Fruit fly (Drosophila melanogaster) whole organism, embryonic: ENCODE measurements around the gene CG33557.

Experiments used
- ATbp ChIP-seq: fragments of 200-800 bp; sonication (Bioruptor generic); optimal IDR thresholded peaks from 2 replicates; lab custom pipeline; 2017; ENCODE audit warnings: missing biosample characterization, mild to moderate bottlenecking, missing genetic modification characterization, missing genetic modification reagents
- Antp ChIP-seq: fragments of 200-800 bp; sonication (Bioruptor generic); optimal IDR thresholded peaks from 3 replicates; lab custom pipeline; 2016; ENCODE audit warnings: missing biosample characterization, missing genetic modification characterization
- Atf-2 ChIP-seq: fragments of 200-800 bp; sonication (Bioruptor generic); optimal IDR thresholded peaks from 2 replicates; lab custom pipeline; 2016; ENCODE audit warnings: missing biosample characterization, missing genetic modification characterization
- Atf3 ChIP-seq: fragments of 200-800 bp; sonication (Bioruptor generic); optimal IDR thresholded peaks from 3 replicates; lab custom pipeline; 2016; ENCODE audit warnings: missing biosample characterization, missing genetic modification characterization
- BtbVII ChIP-seq: fragments of 200-800 bp; sonication (Bioruptor generic); optimal IDR thresholded peaks from 3 replicates; lab custom pipeline; 2017; ENCODE audit warnings: missing biosample characterization, mild to moderate bottlenecking, missing genetic modification characterization
- Bteb2 ChIP-seq: fragments of 200-800 bp; sonication (Bioruptor generic); optimal IDR thresholded peaks from 2 replicates; lab custom pipeline; 2016; ENCODE audit warnings: missing biosample characterization, missing genetic modification characterization
- CG10366 ChIP-seq: fragments of 200-800 bp; sonication (Bioruptor generic); IDR thresholded peaks from 2 replicates; pipeline ENCODE4 v1.3.6; 2022; ENCODE audit warnings: missing biosample characterization, missing genetic modification characterization
- CG11723 ChIP-seq: fragments of 200-800 bp; sonication (Bioruptor generic); optimal IDR thresholded peaks from 2 replicates; lab custom pipeline; 2017; ENCODE audit warnings: missing biosample characterization, mild to moderate bottlenecking, missing genetic modification characterization
- CG12744 ChIP-seq: fragments of 200-800 bp; sonication (Bioruptor generic); optimal IDR thresholded peaks from 2 replicates; lab custom pipeline; 2016; ENCODE audit warnings: missing biosample characterization, missing genetic modification characterization
- CG13123 ChIP-seq: fragments of 200-800 bp; sonication (Bioruptor generic); optimal IDR thresholded peaks from 2 replicates; lab custom pipeline; 2016; ENCODE audit warnings: missing biosample characterization, missing genetic modification characterization
- CG13424 ChIP-seq: fragments of 200-800 bp; sonication (Bioruptor generic); optimal IDR thresholded peaks from 2 replicates; lab custom pipeline; 2019; ENCODE audit warnings: missing biosample characterization, mild to moderate bottlenecking, missing genetic modification characterization, moderate library complexity
- CG14014 ChIP-seq: fragments of 200-800 bp; sonication (Bioruptor generic); IDR thresholded peaks from 2 replicates; pipeline ENCODE4 v1.3.6; 2022; ENCODE audit warnings: missing biosample characterization, missing genetic modification characterization
- CG14667 ChIP-seq: fragments of 200-800 bp; sonication (Bioruptor generic); IDR thresholded peaks from 2 replicates; pipeline ENCODE4 v1.3.6; 2022; ENCODE audit warnings: missing biosample characterization, missing genetic modification characterization
- CG14710 ChIP-seq: fragments of 200-800 bp; sonication (Bioruptor generic); optimal IDR thresholded peaks from 3 replicates; lab custom pipeline; 2019; ENCODE audit warnings: missing biosample characterization, mild to moderate bottlenecking, missing genetic modification characterization, moderate library complexity
- CG15073 ChIP-seq: fragments of 200-800 bp; sonication (Bioruptor generic); optimal IDR thresholded peaks from 2 replicates; lab custom pipeline; 2016; ENCODE audit warnings: missing biosample characterization, missing genetic modification characterization
- CG1603 ChIP-seq: fragments of 200-800 bp; sonication (Bioruptor generic); optimal IDR thresholded peaks from 2 replicates; lab custom pipeline; 2019; ENCODE audit warnings: missing biosample characterization, mild to moderate bottlenecking, missing genetic modification characterization, moderate library complexity
- CG16863 ChIP-seq: fragments of 200-800 bp; sonication (Bioruptor generic); optimal IDR thresholded peaks from 3 replicates; lab custom pipeline; 2016; ENCODE audit warnings: missing biosample characterization, missing genetic modification characterization
- CG17829 ChIP-seq: fragments of 200-800 bp; optimal IDR thresholded peaks from 2 replicates; lab custom pipeline; 2019; ENCODE audit warnings: missing biosample characterization, mild to moderate bottlenecking, missing genetic modification characterization, moderate library complexity
- CG18476 ChIP-seq: fragments of 200-800 bp; sonication (Bioruptor generic); optimal IDR thresholded peaks from 2 replicates; lab custom pipeline; 2016; ENCODE audit warnings: missing biosample characterization, mild to moderate bottlenecking, missing genetic modification characterization
- CG2120 ChIP-seq: fragments of 200-800 bp; sonication (Bioruptor generic); optimal IDR thresholded peaks from 3 replicates; lab custom pipeline; 2016; ENCODE audit warnings: missing biosample characterization, missing genetic modification characterization
- CG2678 ChIP-seq: fragments of 200-800 bp; sonication (Bioruptor generic); optimal IDR thresholded peaks from 3 replicates; lab custom pipeline; 2019; ENCODE audit warnings: missing biosample characterization, mild to moderate bottlenecking, missing genetic modification characterization, moderate library complexity
- CG30403 ChIP-seq: fragments of 200-800 bp; sonication (Bioruptor generic); optimal IDR thresholded peaks from 3 replicates; lab custom pipeline; 2016; ENCODE audit warnings: missing biosample characterization, missing genetic modification characterization
- CG32532 ChIP-seq: fragments of 200-800 bp; sonication (Bioruptor generic); IDR thresholded peaks from 2 replicates; pipeline ENCODE4 v1.3.6; 2022; ENCODE audit warnings: missing biosample characterization, missing genetic modification characterization
- CG7786 ChIP-seq: fragments of 200-800 bp; sonication (Bioruptor generic); optimal IDR thresholded peaks from 2 replicates; lab custom pipeline; 2016; ENCODE audit warnings: missing biosample characterization, missing genetic modification characterization
- CG8924 ChIP-seq: fragments of 200-800 bp; optimal IDR thresholded peaks from 3 replicates; lab custom pipeline; 2019; ENCODE audit warnings: missing biosample characterization, mild to moderate bottlenecking, missing genetic modification characterization, moderate library complexity
- CG8944 ChIP-seq: fragments of 200-800 bp; sonication (Bioruptor generic); optimal IDR thresholded peaks from 3 replicates; lab custom pipeline; 2016; ENCODE audit warnings: missing biosample characterization, missing genetic modification characterization
- Dfd ChIP-seq, 2 experiments: fragments of >200 bp; optimal IDR thresholded peaks; 2 replicates each; lab custom pipeline; 2017; ENCODE audit warnings: missing biosample characterization in 2 of 2, missing genetic modification characterization in 2 of 2
- Mad ChIP-seq: fragments of 200-800 bp; sonication (Bioruptor generic); optimal IDR thresholded peaks from 2 replicates; lab custom pipeline; 2016; ENCODE audit warnings: missing biosample characterization, missing genetic modification characterization
- Oli ChIP-seq: fragments of 200-800 bp; sonication (Bioruptor generic); optimal IDR thresholded peaks from 2 replicates; lab custom pipeline; 2018; ENCODE audit warnings: missing biosample characterization, mild to moderate bottlenecking, missing genetic modification characterization, moderate library complexity
- ase ChIP-seq: fragments of 200-800 bp; sonication (Bioruptor generic); IDR thresholded peaks from 3 replicates; pipeline ENCODE4 v1.3.6; 2022; ENCODE audit warnings: missing biosample characterization, missing genetic modification characterization
- bab2 ChIP-seq: fragments of 200-800 bp; sonication (Bioruptor generic); optimal IDR thresholded peaks from 2 replicates; lab custom pipeline; 2016; ENCODE audit warnings: missing biosample characterization, missing genetic modification characterization
- br ChIP-seq: fragments of >200 bp; optimal IDR thresholded peaks from 2 replicates; lab custom pipeline; 2017
- cad ChIP-seq: fragments of >200 bp; optimal IDR thresholded peaks from 2 replicates; lab custom pipeline; 2017; ENCODE audit warnings: missing biosample characterization, missing genetic modification characterization
- disco-r ChIP-seq: fragments of 200-800 bp; sonication (Bioruptor generic); optimal IDR thresholded peaks from 2 replicates; lab custom pipeline; 2016; ENCODE audit warnings: missing biosample characterization, missing genetic modification characterization
- dm ChIP-seq: fragments of 200-800 bp; sonication (Bioruptor generic); optimal IDR thresholded peaks from 3 replicates; lab custom pipeline; 2016; ENCODE audit warnings: missing biosample characterization, missing genetic modification characterization
- ftz-f1 ChIP-seq: fragments of 200-800 bp; sonication (Bioruptor generic); optimal IDR thresholded peaks from 2 replicates; lab custom pipeline; 2016; ENCODE audit warnings: missing biosample characterization, missing genetic modification characterization
- fu2 ChIP-seq: fragments of 200-800 bp; sonication (Bioruptor generic); optimal IDR thresholded peaks from 2 replicates; lab custom pipeline; 2016; ENCODE audit warnings: missing biosample characterization, missing genetic modification characterization
- her ChIP-seq: fragments of 200-800 bp; sonication (Bioruptor generic); optimal IDR thresholded peaks from 2 replicates; lab custom pipeline; 2016; ENCODE audit warnings: missing biosample characterization, missing genetic modification characterization
- ind ChIP-seq: fragments of 200-800 bp; sonication (Bioruptor generic); optimal IDR thresholded peaks from 3 replicates; lab custom pipeline; 2016; ENCODE audit warnings: missing biosample characterization, missing genetic modification characterization
- inv ChIP-seq: fragments of 200-800 bp; sonication (Bioruptor generic); IDR thresholded peaks from 2 replicates; pipeline ENCODE4 v1.3.6; 2022; ENCODE audit warnings: missing biosample characterization, missing genetic modification characterization; ENCODE audit not compliant: partially characterized antibody
- lmd ChIP-seq: fragments of 200-800 bp; sonication (Bioruptor generic); IDR thresholded peaks from 2 replicates; pipeline ENCODE4 v1.3.6; 2022; ENCODE audit warnings: missing biosample characterization, missing genetic modification characterization
- nmo ChIP-seq: fragments of 200-800 bp; sonication (Bioruptor generic); optimal IDR thresholded peaks from 2 replicates; lab custom pipeline; 2018; ENCODE audit warnings: missing biosample characterization, mild to moderate bottlenecking, missing genetic modification characterization, moderate library complexity
- nom ChIP-seq: fragments of 200-800 bp; sonication (Bioruptor generic); optimal IDR thresholded peaks from 2 replicates; lab custom pipeline; 2017; ENCODE audit warnings: missing biosample characterization, missing genetic modification characterization, mild to moderate bottlenecking, moderate library complexity, missing genetic modification reagents
- pum ChIP-seq: fragments of 200-800 bp; sonication (Bioruptor generic); optimal IDR thresholded peaks from 2 replicates; lab custom pipeline; 2016; ENCODE audit warnings: missing biosample characterization, missing genetic modification characterization
- seq ChIP-seq: fragments of 200-800 bp; sonication (Bioruptor generic); IDR thresholded peaks from 2 replicates; pipeline ENCODE4 v1.3.6; 2022; ENCODE audit warnings: missing biosample characterization, missing genetic modification characterization
- tin ChIP-seq: fragments of 200-800 bp; sonication (Bioruptor generic); optimal IDR thresholded peaks from 3 replicates; lab custom pipeline; 2016; ENCODE audit warnings: missing biosample characterization, missing genetic modification characterization
- tup ChIP-seq: fragments of 200-800 bp; sonication (Bioruptor generic); optimal IDR thresholded peaks from 2 replicates; lab custom pipeline; 2016; ENCODE audit warnings: missing biosample characterization, mild to moderate bottlenecking, missing genetic modification characterization, moderate library complexity
- usp ChIP-seq: fragments of >200 bp; optimal IDR thresholded peaks from 2 replicates; lab custom pipeline; 2017; ENCODE audit warnings: missing biosample characterization, missing genetic modification characterization
- vvl ChIP-seq: fragments of 200-800 bp; sonication (Bioruptor generic); IDR thresholded peaks from 2 replicates; pipeline ENCODE4 v1.3.6; 2022; ENCODE audit warnings: missing biosample characterization, missing genetic modification characterization
- zfh1 ChIP-seq: fragments of 200-800 bp; sonication (Bioruptor generic); IDR thresholded peaks from 3 replicates; pipeline ENCODE4 v1.3.6; 2022; ENCODE audit warnings: missing biosample characterization, missing genetic modification characterization

The CG33557 gene

dm6 chrX:9993427-9994218 lies 15.4 kb upstream of the CG33557 start (continued):
- no peak for TF ChIP-seq CG11723 (GFP tag; lab: Kevin White, UChicago)
- TF ChIP-seq BtbVII: no peak
- 0 out of 2 replicates have a peak, but pooled peaks have one; percentile 11 for TF ChIP-seq seq (GFP tag; lab: Robert Waterston, UW)
- 0 out of 2 replicates have a peak, but pooled peaks have one; percentile 26 for TF ChIP-seq CG32532 (GFP tag; lab: Robert Waterston, UW)
- peak; percentile 15 for TF ChIP-seq Oli
- peak; percentile 64 for TF ChIP-seq CG18476 (GFP tag; lab: Kevin White, UChicago)
- no peak for TF ChIP-seq CG16863 (GFP tag; lab: Kevin White, UChicago)
- peak; percentile 4 for TF ChIP-seq bab2 (GFP tag; lab: Kevin White, UChicago)
- peak; percentile 35 for TF ChIP-seq CG2678 (tag; lab: Kevin White, UChicago)
- TF ChIP-seq ase (GFP tag; lab: Robert Waterston, UW): 0 out of 3 replicates have a peak, but pooled peaks have one; percentile 15
- peak; percentile 12 for TF ChIP-seq CG13424 (tag; lab: Kevin White, UChicago)
- peak; percentile 18 for TF ChIP-seq ind
- TF ChIP-seq CG1603: peak; percentile 9
- no peak for TF ChIP-seq dm (GFP tag; lab: Kevin White, UChicago)
- peak; percentile 57 for TF ChIP-seq nom (GFP tag; lab: Kevin White, UChicago)
- TF ChIP-seq ftz-f1: no peak
- peak; percentile 52; the same call in 1 of the 2 replicates for TF ChIP-seq lmd (GFP tag; lab: Robert Waterston, UW)
- TF ChIP-seq CG2120 (GFP tag; lab: Kevin White, UChicago): peak; percentile 47
- TF ChIP-seq disco-r (GFP tag; lab: Kevin White, UChicago): no peak
- TF ChIP-seq inv: no peak
- TF ChIP-seq CG17829: no peak
- TF ChIP-seq Mad: no peak
- no peak for TF ChIP-seq Bteb2
- peak; percentile 4 for TF ChIP-seq CG30403
- no peak for TF ChIP-seq CG15073 (GFP tag; lab: Kevin White, UChicago)
- no peak for TF ChIP-seq CG14710 (tag; lab: Kevin White, UChicago)
- TF ChIP-seq her: no peak
- no peak for TF ChIP-seq CG8924 (tag; lab: Kevin White, UChicago)
- TF ChIP-seq Antp (GFP tag; lab: Kevin White, UChicago): peak; percentile 8
- TF ChIP-seq CG10366: peak; percentile 12; the same call in 1 of the 2 replicates
- TF ChIP-seq br (lab: Kevin White, UChicago): no peak
- TF ChIP-seq, all 482 proteins: peak for 44

DNA sequence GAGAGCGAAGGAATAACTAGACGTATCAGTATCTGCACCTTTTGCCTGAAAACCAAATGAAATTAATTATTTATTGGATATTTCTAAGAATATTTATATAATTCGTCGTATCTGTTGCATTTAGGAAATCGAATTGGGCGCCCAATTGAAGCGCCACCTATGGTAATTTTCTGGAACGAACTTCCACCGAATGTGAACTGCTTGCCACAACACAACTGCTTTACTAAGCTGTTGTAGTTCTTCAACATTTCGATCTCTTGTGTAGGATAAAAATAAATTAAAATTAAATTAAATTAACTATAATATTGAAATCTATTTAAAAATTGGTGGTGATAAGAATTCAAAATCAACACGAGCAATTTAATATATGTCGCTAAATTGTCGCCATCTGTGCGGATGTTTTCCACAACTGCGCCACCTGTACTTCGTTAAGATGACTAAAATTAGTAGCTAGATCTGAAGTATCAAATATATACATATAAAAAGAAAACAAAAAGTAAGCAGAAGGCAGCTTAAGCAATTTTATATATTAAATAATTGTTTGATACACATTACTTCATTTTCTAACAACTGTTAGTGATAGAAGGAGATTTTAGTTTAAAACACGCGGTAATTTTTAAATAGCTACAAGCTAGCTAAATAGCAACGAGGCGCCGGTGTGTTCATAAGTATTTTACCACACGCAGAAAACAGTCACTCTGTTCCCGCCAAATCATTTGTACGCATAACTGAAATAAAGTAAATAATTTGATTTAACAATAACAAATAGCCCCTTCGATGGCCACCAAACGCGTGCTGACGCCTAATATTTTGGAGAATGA lies 994 bp downstream of the CG33557 start, which contains the start of gene Dna2:
TSS of gene Dna2 (plus strand) at position 688 of the 821 bp plus-strand sequence.
- no peak for TF ChIP-seq CG13123 (GFP tag; lab: Kevin White, UChicago)
- TF ChIP-seq pum: no peak
- no peak for TF ChIP-seq CG12744
- TF ChIP-seq CG8944 (GFP tag; lab: Kevin White, UChicago): no peak
- TF ChIP-seq usp (GFP tag; lab: Kevin White, UChicago): no peak
- no peak for TF ChIP-seq ATbp (GFP tag; lab: Kevin White, UChicago)
- no peak for TF ChIP-seq CG7786 (GFP tag; lab: Kevin White, UChicago)
- no peak for TF ChIP-seq fu2
- 0 out of 3 replicates have a peak, but pooled peaks have one; percentile 32 for TF ChIP-seq zfh1 (GFP tag; lab: Robert Waterston, UW)
- no peak for TF ChIP-seq vvl (GFP tag; lab: Robert Waterston, UW)
- no peak for TF ChIP-seq CG14014 (GFP tag; lab: Robert Waterston, UW)
- peak; percentile 57 for TF ChIP-seq nmo (GFP tag; lab: Kevin White, UChicago)
- no peak for TF ChIP-seq Atf-2 (GFP tag; lab: Kevin White, UChicago)
- TF ChIP-seq tin (GFP tag; lab: Kevin White, UChicago): peak; percentile 10
- no peak for TF ChIP-seq cad (GFP tag; lab: Kevin White, UChicago)
- TF ChIP-seq CG18476 (GFP tag; lab: Kevin White, UChicago): no peak
- no peak for TF ChIP-seq Atf3 (GFP tag; lab: Kevin White, UChicago)
- no peak for TF ChIP-seq tup
- TF ChIP-seq CG14667 (GFP tag; lab: Robert Waterston, UW): no peak
- peak in 1 of 2 experiments; percentile 6 for TF ChIP-seq Dfd (GFP tag; optimal IDR thresholded peaks at IDR 0.05; lab: Kevin White, UChicago)
